Worm (Caenorhabditis elegans) whole organism, early embryonic: ENCODE measurements around the gene H37A05.2.

ENCODE experiments used
- ama-1 ChIP-seq: fragments of 150-350 bp; optimal IDR thresholded peaks from 2 replicates; lab custom pipeline; 2014
- ceh-36 ChIP-seq: sonication (generic microtip); optimal IDR thresholded peaks from 2 replicates; lab custom pipeline; 2016; ENCODE audit warnings: missing genetic modification characterization, inconsistent platforms, missing compliant biosample characterization
- ets-7 ChIP-seq: sonication (generic microtip); optimal IDR thresholded peaks from 2 replicates; lab custom pipeline; 2016; ENCODE audit warnings: missing genotype, missing genetic modification characterization, missing compliant biosample characterization
- scrt-1 ChIP-seq: fragments of 200-800 bp; sonication (Bioruptor generic); IDR thresholded peaks from 2 replicates; pipeline ENCODE4 v1.3.6; 2022; ENCODE audit warnings: missing genetic modification characterization, missing compliant biosample characterization
- tbx-11 ChIP-seq: fragments of 200-800 bp; sonication (Bioruptor generic); IDR thresholded peaks from 2 replicates; pipeline ENCODE4 v1.3.6; 2022; ENCODE audit warnings: missing genetic modification characterization, missing compliant biosample characterization

DNA sequence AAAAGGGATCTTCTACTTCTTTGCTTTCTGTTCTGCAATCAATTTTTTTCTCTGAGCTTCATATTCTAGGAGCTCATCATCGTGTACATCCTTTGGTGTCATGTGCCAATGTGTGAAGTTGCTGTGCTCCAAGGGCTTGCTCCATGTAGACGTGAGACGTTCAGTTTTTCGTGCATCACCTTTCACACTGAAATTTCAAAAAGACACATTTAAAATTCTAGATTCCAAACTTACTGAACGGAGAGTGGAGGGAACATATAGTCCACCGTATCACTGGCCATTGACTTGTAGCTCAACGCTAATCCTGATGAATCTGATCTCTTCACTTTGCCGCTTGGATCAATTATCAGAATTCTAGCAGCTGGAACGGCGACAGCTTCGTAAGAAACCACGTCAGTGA, 16.8 kb upstream of the H37A05.2 start:
- TF ChIP-seq ets-7 (tag; lab: Kevin White, UChicago) (no peak), scrt-1 (GFP tag; lab: Robert Waterston, UW) (no peak), ama-1 (lab: Kevin White, UChicago) (no peak), ceh-36 (no peak), tbx-11 (GFP tag; lab: Robert Waterston, UW) (no peak)
